Worm (Caenorhabditis elegans): ENCODE measurements around the gene mboa-2.

Gene mboa-2

ce11 chrV:11071453-11071852 lies 50.8 kb downstream of the mboa-2 start:
- no peak for TF ChIP-seq unc-62 (GFP tag; optimal IDR thresholded peaks at IDR 0.05)

ce11 chrV:11070388-11070787 lies 51.9 kb downstream of the mboa-2 start:
- TF ChIP-seq unc-62 (GFP tag; optimal IDR thresholded peaks at IDR 0.05): no peak

All from whole organism, dauer.